Worm (Caenorhabditis elegans) whole organism, L2 larva: ENCODE results near the gene Y48E1B.3.

Experiments
- C34F6.9 ChIP-seq: fragments of 150-350 bp; optimal IDR thresholded peaks from 2 replicates; lab custom pipeline; 2014; ENCODE audit warnings: missing biosample characterization, missing genetic modification characterization
- F13H6.1 ChIP-seq: sonication (generic microtip); optimal IDR thresholded peaks from 2 replicates; lab custom pipeline; 2016; ENCODE audit warnings: missing genetic modification characterization, missing compliant biosample characterization
- alr-1 ChIP-seq: fragments of 150-350 bp; optimal IDR thresholded peaks from 2 replicates; lab custom pipeline; 2014; ENCODE audit warnings: missing biosample characterization, missing genetic modification characterization
- aly-2 ChIP-seq: fragments of 150-350 bp; optimal IDR thresholded peaks from 2 replicates; lab custom pipeline; 2014; ENCODE audit warnings: missing biosample characterization, missing genetic modification characterization
- blmp-1 ChIP-seq: sonication (generic microtip); optimal IDR thresholded peaks from 2 replicates; lab custom pipeline; 2017; ENCODE audit warnings: missing genetic modification characterization, mild to moderate bottlenecking, missing compliant biosample characterization, antibody characterized with exemption, moderate library complexity; ENCODE audit not compliant: insufficient read depth
- ceh-16 ChIP-seq: fragments of 150-350 bp; optimal IDR thresholded peaks from 2 replicates; lab custom pipeline; 2014; ENCODE audit warnings: missing biosample characterization, missing genetic modification characterization
- crh-2 ChIP-seq: sonication (generic microtip); optimal IDR thresholded peaks from 2 replicates; lab custom pipeline; 2017; ENCODE audit warnings: missing biosample characterization, missing genetic modification characterization
- elt-1 ChIP-seq: fragments of 150-350 bp; optimal IDR thresholded peaks from 2 replicates; lab custom pipeline; 2014; ENCODE audit warnings: missing biosample characterization, missing genetic modification characterization
- elt-3 ChIP-seq: sonication (generic microtip); optimal IDR thresholded peaks from 2 replicates; lab custom pipeline; 2017; ENCODE audit warnings: missing biosample characterization, missing genetic modification characterization
- fos-1 ChIP-seq: fragments of 150-350 bp; optimal IDR thresholded peaks from 2 replicates; lab custom pipeline; 2014; ENCODE audit warnings: missing biosample characterization, missing genetic modification characterization
- gmeb-1 ChIP-seq: fragments of 150-350 bp; optimal IDR thresholded peaks from 2 replicates; lab custom pipeline; 2014; ENCODE audit warnings: missing biosample characterization, missing genetic modification characterization
- lin-11 ChIP-seq: fragments of 150-350 bp; sonication (generic microtip); optimal IDR thresholded peaks from 2 replicates; lab custom pipeline; 2014; ENCODE audit warnings: missing biosample characterization, missing genetic modification characterization, inconsistent platforms, mixed read lengths
- lin-13 ChIP-seq: fragments of 150-350 bp; optimal IDR thresholded peaks from 2 replicates; lab custom pipeline; 2014; ENCODE audit warnings: missing biosample characterization, missing genetic modification reagents, missing genetic modification characterization
- lin-39 ChIP-seq: fragments of 150-350 bp; optimal IDR thresholded peaks from 2 replicates; lab custom pipeline; 2014; ENCODE audit warnings: missing biosample characterization, missing genetic modification reagents, missing genetic modification characterization
- lsy-2 ChIP-seq, 2 experiments: fragments of 150-350 bp in 1 of 2; sonication (generic microtip) in 1 of 2; optimal IDR thresholded peaks; 2 replicates each; lab custom pipeline; 2014 to 2017; ENCODE audit warnings: missing biosample characterization in 2 of 2, missing genetic modification characterization in 2 of 2
- mab-5 ChIP-seq: fragments of 150-350 bp; optimal IDR thresholded peaks from 2 replicates; lab custom pipeline; 2014; ENCODE audit warnings: missing biosample characterization, missing genetic modification characterization
- mbf-1 ChIP-seq: sonication (generic microtip); optimal IDR thresholded peaks from 2 replicates; lab custom pipeline; 2017; ENCODE audit warnings: missing biosample characterization, missing genetic modification characterization
- mdl-1 ChIP-seq, 2 experiments: fragments of 150-350 bp in 1 of 2; sonication (generic microtip) in 1 of 2; optimal IDR thresholded peaks; 2 replicates each; lab custom pipeline; 2017; ENCODE audit warnings: missing biosample characterization in 2 of 2, missing genetic modification characterization in 2 of 2
- nhr-11 ChIP-seq: fragments of 150-350 bp; optimal IDR thresholded peaks from 2 replicates; lab custom pipeline; 2014; ENCODE audit warnings: missing biosample characterization, missing genetic modification characterization
- nhr-12 ChIP-seq: fragments of 150-350 bp; optimal IDR thresholded peaks from 2 replicates; lab custom pipeline; 2014; ENCODE audit warnings: missing biosample characterization, missing genetic modification characterization
- nhr-129 ChIP-seq: fragments of 150-350 bp; optimal IDR thresholded peaks from 2 replicates; lab custom pipeline; 2014; ENCODE audit warnings: missing biosample characterization, missing genetic modification characterization
- nhr-21 ChIP-seq: fragments of 150-350 bp; optimal IDR thresholded peaks from 2 replicates; lab custom pipeline; 2014; ENCODE audit warnings: missing biosample characterization, missing genetic modification characterization
- nhr-23 ChIP-seq: fragments of 150-350 bp; optimal IDR thresholded peaks from 2 replicates; lab custom pipeline; 2014; ENCODE audit warnings: missing biosample characterization, missing genetic modification reagents, missing genetic modification characterization
- nhr-237 ChIP-seq: fragments of 150-350 bp; optimal IDR thresholded peaks from 2 replicates; lab custom pipeline; 2014; ENCODE audit warnings: missing biosample characterization, missing genetic modification characterization
- nhr-6 ChIP-seq: fragments of 150-350 bp; optimal IDR thresholded peaks from 2 replicates; lab custom pipeline; 2014; ENCODE audit warnings: missing biosample characterization, missing genetic modification characterization
- nhr-77 ChIP-seq: fragments of 150-350 bp; optimal IDR thresholded peaks from 2 replicates; lab custom pipeline; 2014; ENCODE audit warnings: missing biosample characterization, missing genetic modification characterization
- peb-1 ChIP-seq: fragments of 150-350 bp; optimal IDR thresholded peaks from 2 replicates; lab custom pipeline; 2014; ENCODE audit warnings: missing biosample characterization, missing genetic modification characterization
- sem-4 ChIP-seq: fragments of 150-350 bp; optimal IDR thresholded peaks from 2 replicates; lab custom pipeline; 2014; ENCODE audit warnings: missing biosample characterization, missing genetic modification reagents, missing genetic modification characterization
- skn-1 ChIP-seq: sonication (generic microtip); optimal IDR thresholded peaks from 2 replicates; lab custom pipeline; 2017; ENCODE audit warnings: missing biosample characterization, missing genetic modification characterization
- sma-3 ChIP-seq: sonication (generic microtip); optimal IDR thresholded peaks from 2 replicates; lab custom pipeline; 2016; ENCODE audit warnings: missing genetic modification reagents, missing genetic modification characterization, missing compliant biosample characterization
- snpc-4 ChIP-seq: fragments of 150-350 bp; optimal IDR thresholded peaks from 2 replicates; lab custom pipeline; 2014; ENCODE audit warnings: missing biosample characterization, missing genetic modification characterization
- unc-55 ChIP-seq: fragments of 150-350 bp; sonication (generic microtip); optimal IDR thresholded peaks from 3 replicates; lab custom pipeline; 2014; ENCODE audit warnings: missing biosample characterization, missing genetic modification reagents, missing genetic modification characterization
- unc-62 ChIP-seq: fragments of 150-350 bp; optimal IDR thresholded peaks from 2 replicates; lab custom pipeline; 2014; ENCODE audit warnings: missing biosample characterization, missing genetic modification reagents, missing genetic modification characterization
- zag-1 ChIP-seq: fragments of 150-350 bp; optimal IDR thresholded peaks from 2 replicates; lab custom pipeline; 2014; ENCODE audit warnings: missing biosample characterization, missing genetic modification characterization
- ztf-4 ChIP-seq: fragments of 150-350 bp; optimal IDR thresholded peaks from 2 replicates; lab custom pipeline; 2014; ENCODE audit warnings: missing biosample characterization, missing genetic modification characterization

Y48E1B.3 gene

ce11 chrII:13593659-13594221 lies 26.0 kb upstream of the Y48E1B.3 start, which contains the start of gene clec-146:
Gene clec-146, minus strand, starts transcription at chrII:13593774.
- TF ChIP-seq peb-1 (tag; lab: Kevin White, UChicago) (no peak), nhr-6 (tag; lab: Kevin White, UChicago) (no peak), elt-3 (tag; lab: Kevin White, UChicago) (no peak), sma-3 (GFP tag; lab: Kevin White, UChicago) (peak; percentile 27), elt-1 (tag; lab: Kevin White, UChicago) (no peak)

- no peak for TF ChIP-seq aly-2 (tag; lab: Kevin White, UChicago)
- no peak for TF ChIP-seq ztf-4 (tag; lab: Kevin White, UChicago)
- no peak for TF ChIP-seq nhr-237 (tag; lab: Kevin White, UChicago)
- no peak for TF ChIP-seq peb-1 (tag; lab: Kevin White, UChicago)
- TF ChIP-seq unc-62, result no peak
- TF ChIP-seq zag-1 (tag; lab: Kevin White, UChicago), result no peak
- no peak for TF ChIP-seq skn-1 (tag; lab: Kevin White, UChicago)
- no peak for TF ChIP-seq fos-1 (tag; lab: Kevin White, UChicago)
- no peak for TF ChIP-seq nhr-12
- no peak for TF ChIP-seq nhr-11 (tag; lab: Kevin White, UChicago)
- TF ChIP-seq gmeb-1 (tag; lab: Kevin White, UChicago), result no peak
- TF ChIP-seq crh-2 (tag; lab: Kevin White, UChicago), result no peak
- no peak for TF ChIP-seq F13H6.1 (tag; lab: Kevin White, UChicago)
- no peak for TF ChIP-seq nhr-21 (tag; lab: Kevin White, UChicago)
- TF ChIP-seq unc-55 (GFP tag; lab: Kevin White, UChicago), result no peak
- TF ChIP-seq alr-1 (tag; lab: Kevin White, UChicago), result no peak
Measured at ce11 chrII:13590461-13590860, 22.7 kb upstream of the Y48E1B.3 start, which contains the start of gene clec-145. Gene clec-145, minus strand, starts transcription at chrII:13590561.

- no peak for TF ChIP-seq lsy-2 (tag; optimal IDR thresholded peaks at IDR 0.05; lab: Kevin White, UChicago)
- TF ChIP-seq lin-39, result no peak
- no peak for TF ChIP-seq peb-1 (tag; lab: Kevin White, UChicago)
- TF ChIP-seq fos-1 (tag; lab: Kevin White, UChicago), result no peak
- no peak for TF ChIP-seq nhr-21 (tag; lab: Kevin White, UChicago)
- no peak for TF ChIP-seq nhr-6 (tag; lab: Kevin White, UChicago)
- TF ChIP-seq nhr-77 (tag; lab: Kevin White, UChicago), result no peak
- no peak for TF ChIP-seq mdl-1 (tag; optimal IDR thresholded peaks at IDR 0.05; lab: Kevin White, UChicago)
- TF ChIP-seq aly-2 (tag; lab: Kevin White, UChicago), result no peak
- TF ChIP-seq zag-1 (tag; lab: Kevin White, UChicago), result no peak
- TF ChIP-seq F13H6.1 (tag; lab: Kevin White, UChicago), result no peak
- TF ChIP-seq nhr-129 (tag; lab: Kevin White, UChicago), result no peak
- TF ChIP-seq blmp-1, result no peak
- TF ChIP-seq nhr-23, result no peak
- TF ChIP-seq unc-55 (GFP tag; lab: Kevin White, UChicago), result no peak
- TF ChIP-seq unc-62, result no peak
Measured at ce11 chrII:13585655-13586170, 17.9 kb upstream of the Y48E1B.3 start, which contains the start of gene Y48E1B.8. Gene Y48E1B.8, plus strand, starts transcription at chrII:13585705.

ce11 chrII:13575018-13575948 lies 7.5 kb upstream of the Y48E1B.3 start, which contains the start of the genes mrpl-37 and lin-38:
Gene mrpl-37, minus strand, starts transcription at chrII:13575068.
Gene lin-38, plus strand, starts transcription at chrII:13575925.
- TF ChIP-seq fos-1 (tag; lab: Kevin White, UChicago) (peak; percentile 22), mdl-1 (tag; optimal IDR thresholded peaks at IDR 0.05; lab: Kevin White, UChicago) (no peak), zag-1 (tag; lab: Kevin White, UChicago) (no peak), nhr-237 (tag; lab: Kevin White, UChicago) (no peak), gmeb-1 (tag; lab: Kevin White, UChicago) (peak; percentile 62), F13H6.1 (tag; lab: Kevin White, UChicago) (peak; percentile 52), nhr-6 (tag; lab: Kevin White, UChicago) (no peak), unc-55 (GFP tag; lab: Kevin White, UChicago) (peak; percentile 96), nhr-77 (tag; lab: Kevin White, UChicago) (no peak), lsy-2 (tag; optimal IDR thresholded peaks at IDR 0.05; lab: Kevin White, UChicago) (peak; percentile 30 to 79), sem-4 (tag; lab: Kevin White, UChicago) (peak; percentile 22), ceh-16 (tag; lab: Kevin White, UChicago) (peak; percentile 31), lin-11 (peak; percentile 69), crh-2 (tag; lab: Kevin White, UChicago) (peak; percentile 68), ztf-4 (tag; lab: Kevin White, UChicago) (no peak), nhr-129 (tag; lab: Kevin White, UChicago) (peak; percentile 79), mab-5 (tag; lab: Kevin White, UChicago) (peak; percentile 7), C34F6.9 (tag; lab: Kevin White, UChicago) (peak; percentile 65), nhr-21 (tag; lab: Kevin White, UChicago) (no peak), snpc-4 (tag; lab: Kevin White, UChicago) (peak; percentile 66), lin-13 (GFP tag; lab: Kevin White, UChicago) (peak; percentile 94), mbf-1 (tag; lab: Kevin White, UChicago) (no peak)
- TF ChIP-seq, all 48 proteins: peak for 14
